Worm (Caenorhabditis elegans): ENCODE measurements around the gene irld-28.

irld-28 gene

DNA sequence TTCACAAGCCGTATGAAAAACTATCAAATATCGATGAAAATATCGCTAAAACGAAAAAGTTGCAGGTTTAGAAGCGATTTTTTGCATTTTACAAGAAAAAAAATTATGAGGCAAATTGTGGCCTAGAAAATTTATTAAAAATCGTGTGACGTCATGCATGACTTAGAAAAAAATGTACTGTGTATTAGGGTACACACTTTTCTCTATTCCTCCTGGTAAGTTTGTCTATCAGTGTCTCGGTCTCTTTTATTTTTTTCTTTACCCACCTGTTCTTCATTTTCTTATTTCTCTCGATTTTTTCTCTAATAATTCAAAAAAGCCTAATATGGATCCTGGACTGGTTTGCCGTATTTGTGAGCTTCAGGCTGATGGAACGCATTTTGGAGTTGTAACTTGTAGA lies 50.9 kb downstream of the irld-28 start, which contains the start of gene nhr-227:
nhr-227 (plus strand) TSS at position 326 of the 400 bp plus-strand sequence.
- TF ChIP-seq ttx-3 (tag; optimal IDR thresholded peaks at IDR 0.05) = no peak
- TF ChIP-seq fax-1 (tag; optimal IDR thresholded peaks at IDR 0.05) = no peak
- TF ChIP-seq syd-9 (tag; optimal IDR thresholded peaks at IDR 0.05) = no peak
- TF ChIP-seq elt-2 (tag; optimal IDR thresholded peaks at IDR 0.05) = no peak
- TF ChIP-seq ahr-1 (tag; optimal IDR thresholded peaks at IDR 0.05) = no peak
- no peak for TF ChIP-seq mec-3 (tag; optimal IDR thresholded peaks at IDR 0.05; ENCODE audit: borderline replicate concordance)
- TF ChIP-seq ztf-16 (tag; optimal IDR thresholded peaks at IDR 0.05) = no peak
- TF ChIP-seq K09A11.1 (tag; optimal IDR thresholded peaks at IDR 0.05; ENCODE audit: insufficient read depth) = no peak
- no peak for TF ChIP-seq gmeb-2 (tag; optimal IDR thresholded peaks at IDR 0.05)
- TF ChIP-seq C08G9.2 (tag; optimal IDR thresholded peaks at IDR 0.05) = no peak
- TF ChIP-seq tbx-2 (tag; optimal IDR thresholded peaks at IDR 0.05) = no peak
- TF ChIP-seq unc-42 (tag; optimal IDR thresholded peaks at IDR 0.05) = no peak
- TF ChIP-seq C38D4.7 (GFP tag; optimal IDR thresholded peaks at IDR 0.05) = no peak
- TF ChIP-seq elt-4 (tag; optimal IDR thresholded peaks at IDR 0.05) = no peak
- TF ChIP-seq pha-4 (tag; optimal IDR thresholded peaks at IDR 0.05) = no peak
- no peak for TF ChIP-seq ceh-9 (tag; optimal IDR thresholded peaks at IDR 0.05)
- no peak for TF ChIP-seq sox-4 (tag; optimal IDR thresholded peaks at IDR 0.05)
- TF ChIP-seq sox-2 (GFP tag; IDR thresholded peaks at IDR 0.05) = no peak
- TF ChIP-seq ceh-2 (tag; optimal IDR thresholded peaks at IDR 0.05) = no peak
- TF ChIP-seq T23F11.4 (GFP tag; optimal IDR thresholded peaks at IDR 0.05) = no peak
